Worm (Caenorhabditis elegans): Measurements from ENCODE around the gene ZK1248.15.

The ZK1248.15 gene

DNA sequence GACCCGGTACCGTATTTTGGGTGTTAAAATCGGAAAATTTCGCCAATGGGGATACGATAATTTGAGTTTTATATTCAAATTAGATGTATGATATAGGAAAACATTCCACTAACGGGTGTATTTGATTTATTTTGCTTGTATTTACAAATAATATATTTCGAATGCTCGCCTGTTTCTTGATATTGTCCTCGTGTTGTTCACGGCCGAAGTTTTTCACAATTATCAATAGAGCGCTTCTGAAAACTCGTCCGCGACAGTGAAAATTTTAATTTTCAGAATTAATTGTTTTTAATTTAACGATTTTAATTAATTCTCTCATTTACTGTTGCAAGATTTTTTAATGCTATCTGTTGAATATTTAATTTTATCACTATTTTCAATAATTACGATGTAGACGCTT is 18.7 kb downstream of the ZK1248.15 start:
- TF ChIP-seq ceh-100 (GFP tag; IDR thresholded peaks at IDR 0.05) (peak; percentile 69), hmg-1.2 (GFP tag; IDR thresholded peaks at IDR 0.05) (peak; percentile 21; the same call in 1 of the 2 replicates), Y95B8A.8 (GFP tag; IDR thresholded peaks at IDR 0.05) (0 out of 2 replicates have a peak, but pooled peaks have one; percentile 21), madf-6 (GFP tag; IDR thresholded peaks at IDR 0.05) (peak; percentile 53), unc-130 (GFP tag; optimal IDR thresholded peaks at IDR 0.05) (peak; percentile 9), madf-10 (tag; optimal IDR thresholded peaks at IDR 0.05) (no peak), somi-1 (GFP tag; optimal IDR thresholded peaks at IDR 0.05) (no peak), ztf-28 (GFP tag; IDR thresholded peaks at IDR 0.05) (0 out of 2 replicates have a peak, but pooled peaks have one; percentile 61), mel-28 (tag; optimal IDR thresholded peaks at IDR 0.05; ENCODE audit: borderline replicate concordance) (no peak), rcor-1 (GFP tag; IDR thresholded peaks at IDR 0.05) (peak; percentile 68), mcd-1 (GFP tag; IDR thresholded peaks at IDR 0.05) (peak; percentile 82), attf-6 (GFP tag; IDR thresholded peaks at IDR 0.05) (0 out of 2 replicates have a peak, but pooled peaks have one; percentile 35), B0261.1 (tag; optimal IDR thresholded peaks at IDR 0.05) (no peak), madf-8 (GFP tag; conservative IDR thresholded peaks at IDR 0.05) (peak; percentile 39; the same call in 1 of the 2 replicates), cebp-2 (GFP tag; IDR thresholded peaks at IDR 0.05) (no peak), rec-8 (tag; optimal IDR thresholded peaks at IDR 0.05) (no peak), zfh-2 (GFP tag; conservative IDR thresholded peaks at IDR 0.05) (no peak), let-526 (GFP tag; IDR thresholded peaks at IDR 0.05) (0 out of 2 replicates have a peak, but pooled peaks have one; percentile 14), F33H1.4 (GFP tag; IDR thresholded peaks at IDR 0.05) (peak; percentile 39; the same call in 1 of the 2 replicates), F22D6.2 (tag; optimal IDR thresholded peaks at IDR 0.05) (no peak), him-1 (tag; optimal IDR thresholded peaks at IDR 0.05) (peak; percentile 40), gei-17 (GFP tag; optimal IDR thresholded peaks at IDR 0.05) (no peak), chd-7 (tag; optimal IDR thresholded peaks at IDR 0.05) (no peak), snpc-1.1 (tag; optimal IDR thresholded peaks at IDR 0.05; ENCODE audit: insufficient read depth) (no peak), tbp1 (GFP tag; optimal IDR thresholded peaks at IDR 0.05) (peak; percentile 20), lin-26 (GFP tag; IDR thresholded peaks at IDR 0.05) (no peak), D2030.7 (GFP tag; IDR thresholded peaks at IDR 0.05) (peak; percentile 51; the same call in 1 of the 2 replicates), pbrm-1 (GFP tag; IDR thresholded peaks at IDR 0.05) (0 out of 2 replicates have a peak, but pooled peaks have one; percentile 41), ceh-91 (GFP tag; IDR thresholded peaks at IDR 0.05) (0 out of 2 replicates have a peak, but pooled peaks have one; percentile 55), ceh-27 (GFP tag; optimal IDR thresholded peaks at IDR 0.05) (peak; percentile 29), lsl-1 (GFP tag; optimal IDR thresholded peaks at IDR 0.05) (peak; percentile 58), ztf-6 (GFP tag; IDR thresholded peaks at IDR 0.05) (0 out of 2 replicates have a peak, but pooled peaks have one; percentile 47), dox-1 (GFP tag; IDR thresholded peaks at IDR 0.05) (peak; percentile 70), fkh-3 (tag; optimal IDR thresholded peaks at IDR 0.05) (no peak), attf-5 (GFP tag; optimal IDR thresholded peaks at IDR 0.05) (peak; percentile 31), aptf-2 (GFP tag; conservative IDR thresholded peaks at IDR 0.05) (0 out of 2 replicates have a peak, but pooled peaks have one; percentile 26), sdz-38 (tag; optimal IDR thresholded peaks at IDR 0.05) (no peak), ZK185.1 (tag; optimal IDR thresholded peaks at IDR 0.05; ENCODE audit: poor library complexity, severe bottlenecking) (peak; percentile 34), lin-54 (GFP tag; optimal IDR thresholded peaks at IDR 0.05) (peak; percentile 15), bed-2 (GFP tag; IDR thresholded peaks at IDR 0.05) (0 out of 2 replicates have a peak, but pooled peaks have one; percentile 24)
